Worm (Caenorhabditis elegans) whole organism, L4 larva: ENCODE results near the gene F54H5.5.
A peak's percentile ranks its signal among the peaks of the same experiment; 100 is the strongest.

ENCODE experiments used
- F10B5.3 ChIP-seq: sonication (generic microtip); optimal IDR thresholded peaks from 2 replicates; lab custom pipeline; 2016; ENCODE audit warnings: mild to moderate bottlenecking, missing genetic modification characterization, missing compliant biosample characterization
- F44E2.7 ChIP-seq: fragments of 200-800 bp; sonication (Bioruptor generic); IDR thresholded peaks from 2 replicates; pipeline ENCODE4 v2.1.2; 2022; ENCODE audit warnings: missing genetic modification characterization, missing compliant biosample characterization
- ZK337.2 ChIP-seq: fragments of 200-800 bp; sonication (Bioruptor generic); IDR thresholded peaks from 2 replicates; pipeline ENCODE4 v1.3.6; 2022; ENCODE audit warnings: missing genetic modification reagents, missing genetic modification characterization, missing compliant biosample characterization
- ZK546.5 ChIP-seq, 2 experiments: sonication (generic microtip); optimal IDR thresholded peaks; 2 replicates each; lab custom pipeline; 2017; ENCODE audit warnings: missing biosample characterization in 2 of 2, missing genetic modification characterization in 2 of 2
- aha-1 ChIP-seq: fragments of 150-350 bp; peaks from one replicate; lab custom pipeline; 2014; ENCODE audit warnings: missing biosample characterization, missing genetic modification characterization
- aly-2 ChIP-seq: sonication (generic microtip); optimal IDR thresholded peaks from 2 replicates; lab custom pipeline; 2018; ENCODE audit warnings: missing biosample characterization, missing genetic modification characterization
- ceh-20 ChIP-seq: fragments of 200-800 bp; sonication (Bioruptor generic); IDR thresholded peaks from 2 replicates; pipeline ENCODE4 v1.3.6; 2022; ENCODE audit warnings: missing genetic modification reagents, missing genetic modification characterization, missing compliant biosample characterization
- ceh-62 ChIP-seq: sonication (generic microtip); optimal IDR thresholded peaks from 2 replicates; lab custom pipeline; 2017; ENCODE audit warnings: missing biosample characterization, missing genetic modification characterization
- ctbp-1 ChIP-seq: fragments of 200-800 bp; sonication (Bioruptor generic); IDR thresholded peaks from 2 replicates; pipeline ENCODE4 v1.3.6; 2022; ENCODE audit warnings: missing genetic modification reagents, missing genetic modification characterization, missing compliant biosample characterization
- daf-8 ChIP-seq: fragments of 200-800 bp; sonication (Bioruptor generic); IDR thresholded peaks from 2 replicates; pipeline ENCODE4 v1.3.6; 2022; ENCODE audit warnings: missing genetic modification characterization, missing compliant biosample characterization
- dve-1 ChIP-seq: sonication (generic microtip); optimal IDR thresholded peaks from 2 replicates; lab custom pipeline; 2017; ENCODE audit warnings: antibody characterized with exemption, mild to moderate bottlenecking, missing genetic modification characterization, missing compliant biosample characterization; ENCODE audit not compliant: insufficient read depth
- fkh-10 ChIP-seq: fragments of 150-350 bp; optimal IDR thresholded peaks from 2 replicates; lab custom pipeline; 2014; ENCODE audit warnings: missing biosample characterization, missing genetic modification reagents, missing genetic modification characterization
- fos-1 ChIP-seq: fragments of 150-350 bp; optimal IDR thresholded peaks from 2 replicates; lab custom pipeline; 2014; ENCODE audit warnings: missing biosample characterization, missing genetic modification characterization
- hmg-1.1 ChIP-seq: fragments of 200-800 bp; sonication (Bioruptor generic); IDR thresholded peaks from 2 replicates; pipeline ENCODE4 v1.3.6; 2022; ENCODE audit warnings: missing genetic modification reagents, missing genetic modification characterization, missing compliant biosample characterization
- lim-7 ChIP-seq: fragments of 200-800 bp; sonication (Bioruptor generic); IDR thresholded peaks from 2 replicates; pipeline ENCODE4 v1.3.6; 2022; ENCODE audit warnings: missing genetic modification characterization, missing compliant biosample characterization
- lin-1 ChIP-seq: fragments of 200-800 bp; sonication (Bioruptor generic); IDR thresholded peaks from 2 replicates; pipeline ENCODE4 v1.3.6; 2022; ENCODE audit warnings: missing genetic modification reagents, missing genetic modification characterization, missing compliant biosample characterization
- lin-39 ChIP-seq: fragments of 150-350 bp; optimal IDR thresholded peaks from 2 replicates; lab custom pipeline; 2014; ENCODE audit warnings: missing biosample characterization, missing genetic modification reagents, missing genetic modification characterization
- lsy-2 ChIP-seq, 2 experiments: fragments of 150-350 bp in 1 of 2; sonication (generic microtip) in 1 of 2; optimal IDR thresholded peaks; 2 replicates each; lab custom pipeline; 2014 to 2017; ENCODE audit warnings: missing biosample characterization in 2 of 2, missing genetic modification characterization in 2 of 2
- madf-5 ChIP-seq, 2 experiments: fragments of 200-800 bp; sonication (Bioruptor generic); IDR thresholded peaks; 2 replicates each; pipeline ENCODE4 v1.3.6; 2022; ENCODE audit warnings: missing compliant biosample characterization in 2 of 2, missing genetic modification characterization in 2 of 2
- mep-1 ChIP-seq: fragments of 150-350 bp; sonication (generic microtip); optimal IDR thresholded peaks from 3 replicates; lab custom pipeline; 2014; ENCODE audit warnings: missing biosample characterization, missing genetic modification characterization
- nhr-102 ChIP-seq: sonication (generic microtip); optimal IDR thresholded peaks from 2 replicates; lab custom pipeline; 2016; ENCODE audit warnings: mild to moderate bottlenecking, missing genetic modification characterization, moderate library complexity, missing compliant biosample characterization
- nhr-25 ChIP-seq: sonication (generic microtip); optimal IDR thresholded peaks from 2 replicates; lab custom pipeline; 2017; ENCODE audit warnings: missing genetic modification characterization, mild to moderate bottlenecking, missing compliant biosample characterization, antibody characterized with exemption, moderate library complexity, borderline replicate concordance; ENCODE audit not compliant: insufficient read depth
- nhr-28 ChIP-seq: fragments of 150-350 bp; optimal IDR thresholded peaks from 2 replicates; lab custom pipeline; 2014; ENCODE audit warnings: missing biosample characterization, missing genetic modification characterization
- nhr-41 ChIP-seq: fragments of 200-800 bp; sonication (Bioruptor generic); IDR thresholded peaks from 2 replicates; pipeline ENCODE4 v1.3.6; 2022; ENCODE audit warnings: missing genetic modification reagents, missing genetic modification characterization, missing compliant biosample characterization
- nhr-6 ChIP-seq: fragments of 150-350 bp; optimal IDR thresholded peaks from 2 replicates; lab custom pipeline; 2014; ENCODE audit warnings: missing biosample characterization, missing genetic modification characterization
- rbr-2 ChIP-seq: sonication (generic microtip); optimal IDR thresholded peaks from 2 replicates; lab custom pipeline; 2016; ENCODE audit warnings: missing genotype, missing genetic modification characterization, missing compliant biosample characterization
- snpc-1.2 ChIP-seq: fragments of 200-800 bp; sonication (Bioruptor generic); IDR thresholded peaks from 2 replicates; pipeline ENCODE4 v1.3.6; 2022; ENCODE audit warnings: missing genetic modification reagents, missing genetic modification characterization, missing compliant biosample characterization
- tra-1 ChIP-seq: fragments of 200-800 bp; sonication (Bioruptor generic); IDR thresholded peaks from 2 replicates; pipeline ENCODE4 v1.3.6; 2022; ENCODE audit warnings: missing genetic modification reagents, missing genetic modification characterization, missing compliant biosample characterization
- unc-62 ChIP-seq, 3 experiments: fragments of 150-350 bp in 1 of 3; sonication (generic microtip); optimal IDR thresholded peaks in 2 of 3; peaks in 1 of 3; 1 replicate in 1 of 3; 2 replicates in 2 of 3; lab custom pipeline; 2014 to 2017; ENCODE audit warnings: missing biosample characterization in 3 of 3, missing genetic modification characterization in 3 of 3, missing genetic modification reagents in 3 of 3, missing genotype in 1 of 3
- vab-7 ChIP-seq: fragments of 200-800 bp; sonication (Bioruptor generic); IDR thresholded peaks from 2 replicates; pipeline ENCODE4 v1.3.6; 2022; ENCODE audit warnings: missing genetic modification reagents, missing genetic modification characterization, missing compliant biosample characterization
- ztf-11 ChIP-seq: fragments of 150-350 bp; optimal IDR thresholded peaks from 2 replicates; lab custom pipeline; 2014; ENCODE audit warnings: missing biosample characterization, missing genetic modification characterization

Gene F54H5.5

ce11 chrII:6658766-6659165 lies 31.7 kb upstream of the F54H5.5 start, which contains the start of gene T19D12.10:
T19D12.10 (minus strand) TSS chrII:6658866.
- no peak for TF ChIP-seq ztf-11 (tag; lab: Kevin White, UChicago)
- no peak for TF ChIP-seq snpc-1.2 (GFP tag; lab: Robert Waterston, UW)
- peak in 1 of 2 experiments; percentile 42 for TF ChIP-seq unc-62 (GFP tag; optimal IDR thresholded peaks at IDR 0.05 in 1 of 2; lab: Kevin White, UChicago)
- no peak for TF ChIP-seq unc-62 (tag; optimal IDR thresholded peaks at IDR 0.05; lab: Kevin White, UChicago)
- no peak for TF ChIP-seq daf-8

ce11 chrII:6654284-6654683 lies 27.2 kb upstream of the F54H5.5 start, which contains the start of gene T19D12.9:
T19D12.9 (minus strand) TSS chrII:6654384.
- TF ChIP-seq snpc-1.2 (GFP tag; lab: Robert Waterston, UW) (no peak), ZK546.5 (tag; optimal IDR thresholded peaks at IDR 0.05; lab: Kevin White, UChicago) (no peak), fos-1 (no peak), hmg-1.1 (no peak), fkh-10 (GFP tag; lab: Kevin White, UChicago) (no peak), ceh-20 (GFP tag; lab: Robert Waterston, UW) (no peak), lin-1 (no peak), ceh-62 (no peak), nhr-6 (tag; lab: Kevin White, UChicago) (no peak), lsy-2 (tag; optimal IDR thresholded peaks at IDR 0.05; lab: Kevin White, UChicago) (no peak), aly-2 (tag; lab: Kevin White, UChicago) (no peak), ZK337.2 (no peak), F44E2.7 (GFP tag; lab: Robert Waterston, UW) (no peak), nhr-25 (tag; lab: Kevin White, UChicago) (no peak), vab-7 (GFP tag; lab: Robert Waterston, UW) (no peak), madf-5 (GFP tag; IDR thresholded peaks at IDR 0.05; lab: Robert Waterston, UW) (no peak), lim-7 (GFP tag; lab: Robert Waterston, UW) (no peak), dve-1 (tag; lab: Kevin White, UChicago) (no peak)

ce11 chrII:6651719-6652118 lies 24.6 kb upstream of the F54H5.5 start, which contains the start of gene sra-26:
sra-26 (minus strand) TSS chrII:6651819.
- TF ChIP-seq nhr-41 (GFP tag; lab: Robert Waterston, UW) (no peak), fos-1 (no peak)

ce11 chrII:6649026-6649425 lies 21.9 kb upstream of the F54H5.5 start, which contains the start of gene oig-8:
oig-8 (minus strand) TSS chrII:6649126.
- TF ChIP-seq nhr-25 (tag; lab: Kevin White, UChicago) (no peak), lin-39 (tag; lab: Kevin White, UChicago) (no peak), ceh-62 (no peak)
- TF ChIP-seq, all 104 proteins: peak for 0

- TF ChIP-seq unc-62 (GFP tag; optimal IDR thresholded peaks at IDR 0.05 in 1 of 2; lab: Kevin White, UChicago): peak in 1 of 2 experiments; percentile 48
- no peak for TF ChIP-seq unc-62 (tag; optimal IDR thresholded peaks at IDR 0.05; lab: Kevin White, UChicago)
- no peak for TF ChIP-seq ZK337.2
Measured at ce11 chrII:6646903-6647302, 19.8 kb upstream of the F54H5.5 start.

ce11 chrII:6642651-6643167 lies 15.6 kb upstream of the F54H5.5 start, which contains the start of gene T19D12.6:
T19D12.6 (minus strand) TSS chrII:6643117.
- TF ChIP-seq unc-62 (GFP tag; optimal IDR thresholded peaks at IDR 0.05 in 1 of 2; lab: Kevin White, UChicago) (peak in 1 of 2 experiments; percentile 73), unc-62 (tag; optimal IDR thresholded peaks at IDR 0.05; lab: Kevin White, UChicago) (no peak), F10B5.3 (tag; lab: Kevin White, UChicago) (no peak), ceh-62 (no peak), aha-1 (tag; lab: Kevin White, UChicago) (peak; percentile 29), tra-1 (GFP tag; lab: Robert Waterston, UW) (no peak), rbr-2 (tag; lab: Kevin White, UChicago) (no peak), ctbp-1 (GFP tag; lab: Robert Waterston, UW) (no peak), nhr-102 (tag; lab: Kevin White, UChicago) (no peak), nhr-28 (tag; lab: Kevin White, UChicago) (no peak), mep-1 (tag; lab: Kevin White, UChicago) (no peak)
